Fruit fly (Drosophila melanogaster): ENCODE data around the gene mtSSB.

The mtSSB gene

DNA sequence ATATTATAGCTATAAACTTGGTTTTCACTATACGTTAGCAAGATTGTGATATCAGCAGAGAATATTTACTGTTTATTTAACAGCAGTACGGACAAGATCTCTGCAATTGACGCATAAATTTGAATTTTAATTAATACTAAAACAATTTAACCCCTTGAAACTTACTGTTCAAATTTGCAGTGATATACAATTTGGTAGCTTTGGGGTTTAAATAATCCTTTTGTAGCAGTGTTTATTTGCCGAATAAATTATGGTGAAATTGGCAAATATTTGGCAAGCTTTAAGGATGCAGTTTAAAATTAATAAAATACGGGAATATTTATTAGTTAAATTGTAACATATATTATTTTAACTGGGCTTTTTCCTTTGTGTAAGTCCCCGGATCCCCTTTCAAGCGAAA is 12.3 kb upstream of the mtSSB start:
- TF ChIP-seq ss (GFP tag; optimal IDR thresholded peaks at IDR 0.05): no peak
- TF ChIP-seq Hr39 (GFP tag; optimal IDR thresholded peaks at IDR 0.05): peak; percentile 21
- TF ChIP-seq fkh (GFP tag; optimal IDR thresholded peaks at IDR 0.05): no peak
- TF ChIP-seq CG6163 (GFP tag; IDR thresholded peaks at IDR 0.05): no peak
- TF ChIP-seq Eip75B (GFP tag; optimal IDR thresholded peaks at IDR 0.05): peak; percentile 32
- TF ChIP-seq acj6 (GFP tag; optimal IDR thresholded peaks at IDR 0.05): peak; percentile 37
- no peak for TF ChIP-seq CG8632 (GFP tag; optimal IDR thresholded peaks at IDR 0.05)
- TF ChIP-seq OdsH (GFP tag; optimal IDR thresholded peaks at IDR 0.05): peak; percentile 48
- peak; percentile 19 for TF ChIP-seq dac (GFP tag; optimal IDR thresholded peaks at IDR 0.05)
- peak; percentile 29 for TF ChIP-seq achi (GFP tag; optimal IDR thresholded peaks at IDR 0.05)
- peak; percentile 15 for TF ChIP-seq CG31627 (GFP tag; optimal IDR thresholded peaks at IDR 0.05)
- TF ChIP-seq CG8319 (GFP tag; optimal IDR thresholded peaks at IDR 0.05): no peak
- no peak for TF ChIP-seq Sox14 (GFP tag; optimal IDR thresholded peaks at IDR 0.05)
- peak; percentile 62 for TF ChIP-seq Hr4 (GFP tag; optimal IDR thresholded peaks at IDR 0.05)
- peak; percentile 15 for TF ChIP-seq lz (GFP tag; optimal IDR thresholded peaks at IDR 0.05)
- no peak for TF ChIP-seq Blimp-1 (GFP tag; optimal IDR thresholded peaks at IDR 0.05)
- TF ChIP-seq eg (GFP tag; IDR thresholded peaks at IDR 0.05): peak; percentile 29; the same call in 1 of the 3 replicates
- no peak for TF ChIP-seq CG9139 (GFP tag; optimal IDR thresholded peaks at IDR 0.05)
- peak; percentile 7 for TF ChIP-seq Sox15 (GFP tag; optimal IDR thresholded peaks at IDR 0.05)
- no peak for TF ChIP-seq CG11294 (GFP tag; IDR thresholded peaks at IDR 0.05)
- no peak for TF ChIP-seq CG3919 (GFP tag; optimal IDR thresholded peaks at IDR 0.05)
- TF ChIP-seq CG1621 (tag; optimal IDR thresholded peaks at IDR 0.05): no peak
- peak; percentile 2 for TF ChIP-seq CG6276 (GFP tag; optimal IDR thresholded peaks at IDR 0.05)
- TF ChIP-seq Eip78C (GFP tag): peak; percentile 64
- TF ChIP-seq svp (GFP tag): peak; percentile 75
- no peak for TF ChIP-seq Hr38 (GFP tag; optimal IDR thresholded peaks at IDR 0.05)
- TF ChIP-seq CG16779 (tag; optimal IDR thresholded peaks at IDR 0.05): no peak
- TF ChIP-seq CG4318 (GFP tag; optimal IDR thresholded peaks at IDR 0.05): peak; percentile 18
- TF ChIP-seq CG15336 (GFP tag; IDR thresholded peaks at IDR 0.05): no peak
- TF ChIP-seq CG34406 (GFP tag; optimal IDR thresholded peaks at IDR 0.05): peak; percentile 36
- TF ChIP-seq Lpt (GFP tag; optimal IDR thresholded peaks at IDR 0.05): no peak
- TF ChIP-seq pdm3 (GFP tag; optimal IDR thresholded peaks at IDR 0.05): peak; percentile 27
- TF ChIP-seq Ets96B (tag; optimal IDR thresholded peaks at IDR 0.05): peak; percentile 30
- no peak for TF ChIP-seq CG7368 (GFP tag; optimal IDR thresholded peaks at IDR 0.05)
- TF ChIP-seq cyc (GFP tag; optimal IDR thresholded peaks at IDR 0.05): peak; percentile 10
- peak; percentile 13 for TF ChIP-seq salr (GFP tag; optimal IDR thresholded peaks at IDR 0.05)
- TF ChIP-seq topi (GFP tag; optimal IDR thresholded peaks at IDR 0.05): peak; percentile 46
- TF ChIP-seq dsx (GFP tag; optimal IDR thresholded peaks at IDR 0.05; ENCODE audit: poor library complexity, severe bottlenecking): no peak
- TF ChIP-seq CG3032 (tag; optimal IDR thresholded peaks at IDR 0.05): peak; percentile 15
- no peak for TF ChIP-seq CG6808 (GFP tag; optimal IDR thresholded peaks at IDR 0.05)
- peak; percentile 65 for TF ChIP-seq CG32006 (GFP tag; optimal IDR thresholded peaks at IDR 0.05)
- TF ChIP-seq esn (GFP tag; optimal IDR thresholded peaks at IDR 0.05): peak; percentile 46
- no peak for TF ChIP-seq fd85E (GFP tag; optimal IDR thresholded peaks at IDR 0.05)
- TF ChIP-seq CG6854 (GFP tag; optimal IDR thresholded peaks at IDR 0.05): no peak
- no peak for TF ChIP-seq CG11902 (GFP tag; optimal IDR thresholded peaks at IDR 0.05)
- TF ChIP-seq Ets21C (GFP tag; optimal IDR thresholded peaks at IDR 0.05): no peak
- TF ChIP-seq net (GFP tag; optimal IDR thresholded peaks at IDR 0.05): peak; percentile 12
- TF ChIP-seq CG11762 (GFP tag; optimal IDR thresholded peaks at IDR 0.05; ENCODE audit: insufficient read depth): no peak
- TF ChIP-seq CG8119 (GFP tag; IDR thresholded peaks at IDR 0.05): no peak
- no peak for TF ChIP-seq Gug (GFP tag; IDR thresholded peaks at IDR 0.05)
- TF ChIP-seq CG10669 (GFP tag; optimal IDR thresholded peaks at IDR 0.05): peak; percentile 37
- peak; percentile 8 for TF ChIP-seq fd59A (GFP tag; optimal IDR thresholded peaks at IDR 0.05)
- peak; percentile 9 for TF ChIP-seq CG6792 (GFP tag; optimal IDR thresholded peaks at IDR 0.05)
